Fruit fly (Drosophila melanogaster): ENCODE data around the gene AIMP2.

DNA sequence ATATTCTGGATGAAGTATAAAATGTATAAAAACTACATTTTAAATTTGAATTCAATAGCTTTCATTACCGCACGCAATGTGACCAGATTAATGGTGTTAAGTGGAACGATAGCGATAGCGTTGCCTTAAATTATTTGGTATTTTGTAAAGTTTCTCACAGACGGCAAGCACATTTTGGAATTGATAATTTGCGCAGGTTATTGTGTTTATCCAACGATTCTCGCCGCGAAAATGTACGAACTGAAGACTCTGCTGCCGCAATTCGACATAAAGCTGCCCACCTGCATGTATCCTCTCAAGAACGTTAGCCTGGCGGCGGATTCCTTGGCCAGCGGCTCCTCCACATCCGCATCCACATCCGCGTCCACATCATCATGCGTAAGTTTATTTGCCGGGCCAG lies at the start of gene AIMP2:
- TF ChIP-seq Abd-B (GFP tag; optimal IDR thresholded peaks at IDR 0.05) (no peak), pan (optimal IDR thresholded peaks at IDR 0.05) (no peak), usp (GFP tag; optimal IDR thresholded peaks at IDR 0.05) (no peak), h (GFP tag; optimal IDR thresholded peaks at IDR 0.05) (no peak), sv (GFP tag; optimal IDR thresholded peaks at IDR 0.05) (no peak), OdsH (GFP tag; optimal IDR thresholded peaks at IDR 0.05) (no peak), Dif (GFP tag; optimal IDR thresholded peaks at IDR 0.05; ENCODE audit: partially characterized antibody) (no peak), Mio (GFP tag; optimal IDR thresholded peaks at IDR 0.05) (no peak), Hr78 (GFP tag; optimal IDR thresholded peaks at IDR 0.05) (no peak), CG9705 (GFP tag; optimal IDR thresholded peaks at IDR 0.05) (no peak)
